Worm (Caenorhabditis elegans) whole organism, mixed stage, embryonic: Measurements from ENCODE around the gene F52C9.5.

Experiments
- M03D4.4 ChIP-seq: sonication (generic microtip); optimal IDR thresholded peaks from 2 replicates; lab custom pipeline; 2017; ENCODE audit warnings: mild to moderate bottlenecking, missing genetic modification characterization, missing compliant biosample characterization
- bed-3 ChIP-seq: fragments of 200-800 bp; sonication (Bioruptor generic); optimal IDR thresholded peaks from 3 replicates; lab custom pipeline; 2018; ENCODE audit warnings: mild to moderate bottlenecking, missing genetic modification characterization, moderate library complexity, missing compliant biosample characterization
- blmp-1 ChIP-seq: fragments of 150-350 bp; optimal IDR thresholded peaks from 2 replicates; lab custom pipeline; 2014; ENCODE audit warnings: missing biosample characterization, missing genetic modification characterization
- ceh-39 ChIP-seq: fragments of 150-350 bp; optimal IDR thresholded peaks from 2 replicates; lab custom pipeline; 2014; ENCODE audit warnings: missing biosample characterization, missing genetic modification characterization
- ceh-43 ChIP-seq: fragments of 200-800 bp; sonication (Bioruptor generic); optimal IDR thresholded peaks from 2 replicates; lab custom pipeline; 2018; ENCODE audit warnings: mild to moderate bottlenecking, missing genetic modification characterization, moderate library complexity, missing compliant biosample characterization
- ceh-83 ChIP-seq: fragments of 200-800 bp; sonication (Bioruptor generic); optimal IDR thresholded peaks from 2 replicates; lab custom pipeline; 2018; ENCODE audit warnings: mild to moderate bottlenecking, missing genetic modification characterization, missing compliant biosample characterization
- ces-1 ChIP-seq: fragments of 150-350 bp; optimal IDR thresholded peaks from 2 replicates; lab custom pipeline; 2014; ENCODE audit warnings: missing biosample characterization, missing genetic modification reagents, missing genetic modification characterization
- cnd-1 ChIP-seq: fragments of 200-800 bp; sonication (Bioruptor generic); optimal IDR thresholded peaks from 2 replicates; lab custom pipeline; 2018; ENCODE audit warnings: mild to moderate bottlenecking, missing genetic modification characterization, missing compliant biosample characterization
- drap-1 ChIP-seq: fragments of 200-800 bp; sonication (Bioruptor generic); optimal IDR thresholded peaks from 3 replicates; lab custom pipeline; 2018; ENCODE audit warnings: mild to moderate bottlenecking, missing genetic modification characterization, missing compliant biosample characterization
- elt-1 ChIP-seq: sonication (generic microtip); optimal IDR thresholded peaks from 2 replicates; lab custom pipeline; 2017; ENCODE audit warnings: missing genetic modification characterization, mild to moderate bottlenecking, missing compliant biosample characterization, antibody characterized with exemption, moderate library complexity, borderline replicate concordance; ENCODE audit not compliant: insufficient read depth
- elt-3 ChIP-seq: fragments of 150-350 bp; optimal IDR thresholded peaks from 2 replicates; lab custom pipeline; 2014; ENCODE audit warnings: missing biosample characterization, missing genetic modification characterization
- flh-1 ChIP-seq: fragments of 200-800 bp; sonication (Bioruptor generic); optimal IDR thresholded peaks from 2 replicates; lab custom pipeline; 2018; ENCODE audit warnings: mild to moderate bottlenecking, missing genetic modification characterization, moderate library complexity, missing compliant biosample characterization
- ham-2 ChIP-seq: fragments of 200-800 bp; sonication (Bioruptor generic); optimal IDR thresholded peaks from 2 replicates; lab custom pipeline; 2018; ENCODE audit warnings: mild to moderate bottlenecking, missing genetic modification characterization, missing compliant biosample characterization
- hlh-1 ChIP-seq: fragments of 150-350 bp; optimal IDR thresholded peaks from 2 replicates; lab custom pipeline; 2014; ENCODE audit warnings: missing biosample characterization, missing genetic modification reagents, missing genetic modification characterization
- lsy-2 ChIP-seq: fragments of 150-350 bp; optimal IDR thresholded peaks from 2 replicates; lab custom pipeline; 2014; ENCODE audit warnings: missing biosample characterization, missing genetic modification characterization
- mab-5 ChIP-seq: fragments of 150-350 bp; optimal IDR thresholded peaks from 2 replicates; lab custom pipeline; 2014; ENCODE audit warnings: missing biosample characterization, missing genetic modification characterization
- mep-1 ChIP-seq: fragments of 150-350 bp; optimal IDR thresholded peaks from 2 replicates; lab custom pipeline; 2017; ENCODE audit warnings: missing biosample characterization, missing genetic modification reagents, missing genetic modification characterization, inconsistent platforms
- mls-2 ChIP-seq: sonication (generic microtip); optimal IDR thresholded peaks from 2 replicates; lab custom pipeline; 2016; ENCODE audit warnings: mild to moderate bottlenecking, missing genetic modification characterization, moderate library complexity, missing compliant biosample characterization
- nhr-12 ChIP-seq: fragments of 150-350 bp; optimal IDR thresholded peaks from 2 replicates; lab custom pipeline; 2014; ENCODE audit warnings: missing biosample characterization, missing genetic modification characterization
- nhr-28 ChIP-seq: fragments of 150-350 bp; optimal IDR thresholded peaks from 2 replicates; lab custom pipeline; 2014; ENCODE audit warnings: missing biosample characterization, missing genetic modification characterization
- nhr-76 ChIP-seq: sonication (generic microtip); optimal IDR thresholded peaks from 2 replicates; lab custom pipeline; 2017; ENCODE audit warnings: missing biosample characterization, missing genetic modification characterization
- pha-4 ChIP-seq: fragments of 150-350 bp; optimal IDR thresholded peaks from 2 replicates; lab custom pipeline; 2018; ENCODE audit warnings: missing biosample characterization, missing genetic modification reagents, missing genetic modification characterization
- sem-2 ChIP-seq: fragments of 200-800 bp; sonication (Bioruptor generic); optimal IDR thresholded peaks from 2 replicates; lab custom pipeline; 2018; ENCODE audit warnings: mild to moderate bottlenecking, missing genetic modification characterization, missing compliant biosample characterization
- snpc-4 ChIP-seq: fragments of 150-350 bp; optimal IDR thresholded peaks from 2 replicates; lab custom pipeline; 2014; ENCODE audit warnings: missing biosample characterization, missing genetic modification characterization
- sptf-1 ChIP-seq: sonication (generic microtip); optimal IDR thresholded peaks from 2 replicates; lab custom pipeline; 2017; ENCODE audit warnings: mild to moderate bottlenecking, missing genetic modification characterization, moderate library complexity, missing compliant biosample characterization
- tbx-8 ChIP-seq: fragments of 200-800 bp; sonication (Bioruptor generic); optimal IDR thresholded peaks from 2 replicates; lab custom pipeline; 2018; ENCODE audit warnings: mild to moderate bottlenecking, missing genetic modification characterization, moderate library complexity, missing compliant biosample characterization
- unc-120 ChIP-seq: sonication (generic microtip); optimal IDR thresholded peaks from 2 replicates; lab custom pipeline; 2017; ENCODE audit warnings: missing genetic modification characterization, missing compliant biosample characterization; ENCODE audit not compliant: poor library complexity, severe bottlenecking
- unc-39 ChIP-seq: fragments of 150-350 bp; optimal IDR thresholded peaks from 2 replicates; lab custom pipeline; 2014; ENCODE audit warnings: missing biosample characterization, missing genetic modification characterization
- unc-62 ChIP-seq: fragments of 150-350 bp; optimal IDR thresholded peaks from 2 replicates; lab custom pipeline; 2014; ENCODE audit warnings: missing biosample characterization, missing genetic modification reagents, missing genetic modification characterization
- zip-8 ChIP-seq: fragments of 150-350 bp; optimal IDR thresholded peaks from 2 replicates; lab custom pipeline; 2014; ENCODE audit warnings: missing biosample characterization, missing genetic modification characterization
- ztf-11 ChIP-seq: fragments of 150-350 bp; optimal IDR thresholded peaks from 2 replicates; lab custom pipeline; 2014; ENCODE audit warnings: missing biosample characterization, missing genetic modification characterization

The F52C9.5 gene

DNA sequence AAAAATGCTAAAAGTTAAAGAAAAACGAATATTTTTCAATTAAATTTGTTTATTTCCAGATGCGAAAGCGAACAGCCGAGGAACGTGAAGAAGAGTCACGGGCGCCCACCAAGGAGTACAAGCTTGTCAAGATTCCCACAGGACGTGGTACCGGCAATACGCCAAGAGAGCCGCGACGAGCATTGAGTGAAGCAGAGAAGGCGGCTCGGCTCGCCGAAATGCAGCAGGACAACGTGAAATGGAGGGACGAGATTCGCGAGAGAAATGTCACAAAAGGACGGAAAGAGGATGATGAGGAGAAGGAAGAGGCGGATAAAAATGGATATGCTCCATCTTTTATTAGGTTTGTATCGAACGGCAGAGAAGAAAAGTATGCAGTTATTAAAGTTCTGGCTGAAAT lies 8.4 kb downstream of the F52C9.5 start:
- no peak for TF ChIP-seq unc-120 (tag; lab: Kevin White, UChicago)
- no peak for TF ChIP-seq nhr-76 (tag; lab: Kevin White, UChicago)
- TF ChIP-seq snpc-4 (tag; lab: Kevin White, UChicago) = no peak
- no peak for TF ChIP-seq zip-8 (tag; lab: Kevin White, UChicago)
- TF ChIP-seq elt-3 = no peak
- no peak for TF ChIP-seq lsy-2 (tag; lab: Kevin White, UChicago)
- TF ChIP-seq drap-1 (GFP tag; lab: Kevin White, UChicago) = no peak
- no peak for TF ChIP-seq ceh-43 (GFP tag; lab: Kevin White, UChicago)

DNA sequence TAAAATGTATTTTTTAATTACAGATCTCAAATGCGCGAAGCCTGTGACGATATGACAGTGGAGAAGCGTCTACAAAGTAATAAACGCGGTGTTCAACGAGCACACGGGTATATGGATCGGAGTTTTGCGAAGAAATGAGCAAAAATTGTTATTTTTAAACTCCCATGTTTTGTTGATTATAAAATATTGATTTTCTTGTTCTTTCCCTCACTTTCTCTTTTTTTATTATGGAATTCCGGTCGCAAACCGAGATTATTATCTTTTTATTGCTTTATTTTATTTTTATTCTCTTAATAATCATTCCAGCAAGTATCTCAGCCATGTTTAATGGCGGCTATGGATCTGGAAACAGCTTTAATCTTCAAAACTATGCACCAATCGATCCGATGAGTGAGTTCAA lies 8.9 kb downstream of the F52C9.5 start, which contains the start of gene pqe-1:
Gene pqe-1 (plus strand): TSS at position 301 of the 400 bp plus-strand sequence.
- TF ChIP-seq elt-1 (tag; lab: Kevin White, UChicago) = no peak
- TF ChIP-seq zip-8 (tag; lab: Kevin White, UChicago) = no peak
- no peak for TF ChIP-seq mab-5
- TF ChIP-seq ces-1 (GFP tag; lab: Kevin White, UChicago) = no peak
- TF ChIP-seq blmp-1 (tag; lab: Kevin White, UChicago) = no peak
- no peak for TF ChIP-seq unc-39 (tag; lab: Kevin White, UChicago)
- no peak for TF ChIP-seq mls-2 (tag; lab: Kevin White, UChicago)
- TF ChIP-seq sem-2 (GFP tag; lab: Kevin White, UChicago) = no peak
- no peak for TF ChIP-seq flh-1 (GFP tag; lab: Kevin White, UChicago)
- no peak for TF ChIP-seq tbx-8 (GFP tag; lab: Kevin White, UChicago)
- no peak for TF ChIP-seq elt-3
- no peak for TF ChIP-seq hlh-1
- TF ChIP-seq nhr-12 (tag; lab: Kevin White, UChicago) = no peak
- no peak for TF ChIP-seq sptf-1
- TF ChIP-seq ceh-39 (tag; lab: Kevin White, UChicago) = no peak

DNA sequence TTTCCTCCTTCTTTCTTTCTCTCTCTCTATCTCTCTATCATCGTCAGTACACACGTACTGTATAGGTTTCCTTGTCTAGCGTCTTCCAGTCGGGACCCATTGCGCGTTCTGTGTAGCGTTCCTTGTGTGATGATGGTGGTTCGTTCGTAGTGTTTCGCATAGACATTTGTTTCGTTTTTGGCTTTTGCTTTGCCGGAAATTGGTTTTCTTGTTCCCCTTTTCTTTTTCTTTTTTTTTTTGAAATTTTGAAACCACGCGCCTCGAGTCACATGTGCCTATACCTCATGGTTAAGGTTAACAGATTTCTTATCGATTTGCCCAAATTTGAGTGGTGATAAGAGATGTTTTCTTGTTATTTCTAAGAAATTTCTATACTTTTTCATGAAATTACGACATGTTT lies 16.6 kb downstream of the F52C9.5 start:
- TF ChIP-seq cnd-1 = no peak
- no peak for TF ChIP-seq blmp-1 (tag; lab: Kevin White, UChicago)
- no peak for TF ChIP-seq hlh-1
- TF ChIP-seq mls-2 (tag; lab: Kevin White, UChicago) = no peak
- TF ChIP-seq elt-1 (tag; lab: Kevin White, UChicago) = no peak
- no peak for TF ChIP-seq drap-1 (GFP tag; lab: Kevin White, UChicago)
- no peak for TF ChIP-seq zip-8 (tag; lab: Kevin White, UChicago)
- TF ChIP-seq sptf-1 = no peak
- no peak for TF ChIP-seq bed-3
- TF ChIP-seq M03D4.4 = no peak
- no peak for TF ChIP-seq snpc-4 (tag; lab: Kevin White, UChicago)
- no peak for TF ChIP-seq ces-1 (GFP tag; lab: Kevin White, UChicago)
- TF ChIP-seq mep-1 = no peak
- no peak for TF ChIP-seq nhr-76 (tag; lab: Kevin White, UChicago)
- no peak for TF ChIP-seq ceh-43 (GFP tag; lab: Kevin White, UChicago)
- no peak for TF ChIP-seq flh-1 (GFP tag; lab: Kevin White, UChicago)

DNA sequence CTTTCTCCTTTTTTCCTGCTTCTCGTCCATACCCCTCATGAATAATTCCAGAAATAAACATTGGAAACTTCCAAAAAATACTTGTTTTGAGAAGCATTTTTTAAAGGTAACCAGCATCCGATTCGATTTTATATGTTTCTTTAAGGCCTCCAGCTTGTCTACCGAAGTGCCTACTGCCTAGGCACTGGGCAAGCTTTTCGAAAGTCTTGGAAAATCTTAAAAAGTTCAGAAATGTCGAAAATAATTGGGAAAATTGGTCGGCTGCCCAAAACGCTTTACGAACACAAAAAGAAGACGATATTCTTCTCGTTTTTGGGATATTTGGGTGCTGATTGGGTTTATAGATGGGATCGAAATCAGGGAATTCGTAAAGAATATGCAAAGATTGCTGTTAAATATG lies 19.6 kb downstream of the F52C9.5 start, which contains the start of gene F52C9.3:
Gene F52C9.3 (plus strand): TSS at position 225 of the 400 bp plus-strand sequence.
- TF ChIP-seq ham-2 (GFP tag; lab: Kevin White, UChicago) = no peak
- TF ChIP-seq drap-1 (GFP tag; lab: Kevin White, UChicago) = no peak
- TF ChIP-seq pha-4 (tag; lab: Kevin White, UChicago) = no peak
- TF ChIP-seq unc-120 (tag; lab: Kevin White, UChicago) = no peak
- no peak for TF ChIP-seq M03D4.4
- no peak for TF ChIP-seq ceh-39 (tag; lab: Kevin White, UChicago)
- TF ChIP-seq nhr-28 (tag; lab: Kevin White, UChicago) = no peak
- TF ChIP-seq hlh-1 = no peak
- no peak for TF ChIP-seq bed-3
- TF ChIP-seq ceh-83 (GFP tag; lab: Kevin White, UChicago) = no peak
- no peak for TF ChIP-seq elt-1 (tag; lab: Kevin White, UChicago)
- TF ChIP-seq ztf-11 = no peak
- TF ChIP-seq unc-39 (tag; lab: Kevin White, UChicago) = no peak
- TF ChIP-seq unc-62 (GFP tag; lab: Kevin White, UChicago) = no peak
- no peak for TF ChIP-seq ces-1 (GFP tag; lab: Kevin White, UChicago)
- TF ChIP-seq nhr-76 (tag; lab: Kevin White, UChicago) = no peak
